Worm (Caenorhabditis elegans) whole organism, late embryonic: ENCODE results near the gene erp-44.3.

Experiments used
- C08G9.2 ChIP-seq: sonication (generic microtip); optimal IDR thresholded peaks from 2 replicates; lab custom pipeline; 2016; ENCODE audit warnings: mild to moderate bottlenecking, missing genetic modification characterization, moderate library complexity, missing compliant biosample characterization
- ets-4 ChIP-seq: sonication (generic microtip); optimal IDR thresholded peaks from 2 replicates; lab custom pipeline; 2016; ENCODE audit warnings: missing genetic modification characterization, missing compliant biosample characterization
- syd-9 ChIP-seq: sonication (generic microtip); optimal IDR thresholded peaks from 2 replicates; lab custom pipeline; 2016; ENCODE audit warnings: mild to moderate bottlenecking, missing genetic modification characterization, moderate library complexity, missing compliant biosample characterization

ce11 chrIV:8151721-8152120 is 29.3 kb downstream of the erp-44.3 start:
- TF ChIP-seq ets-4 (no peak), syd-9 (tag; lab: Kevin White, UChicago) (no peak), C08G9.2 (tag; lab: Kevin White, UChicago) (no peak)
